Worm (Caenorhabditis elegans): Measurements from ENCODE around the gene srr-4.

DNA sequence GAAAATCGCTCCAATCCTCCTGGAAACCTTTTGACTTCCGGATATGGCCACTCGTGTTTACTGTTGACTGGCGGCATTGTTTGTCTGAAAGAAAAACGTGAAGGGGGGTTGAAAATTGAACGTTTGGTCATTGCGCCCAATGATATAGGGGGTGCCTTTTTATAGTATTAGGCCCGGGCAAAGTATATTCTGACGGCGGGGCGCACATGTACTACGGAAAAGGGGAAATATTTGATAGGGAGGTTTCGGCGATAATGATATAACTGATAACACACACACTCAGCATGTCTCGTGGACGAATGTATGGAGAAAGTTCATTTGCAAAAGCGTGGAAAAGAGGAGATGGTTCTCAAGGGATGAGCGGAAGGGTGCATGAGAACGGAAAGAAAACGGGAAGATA lies 8.6 kb downstream of the srr-4 start, which contains the start of gene cpt-4:
- no peak for TF ChIP-seq blmp-1 (tag; optimal IDR thresholded peaks at IDR 0.05)
- no peak for TF ChIP-seq pha-4 (tag; optimal IDR thresholded peaks at IDR 0.05)
- no peak for TF ChIP-seq snpc-4 (tag; optimal IDR thresholded peaks at IDR 0.05)
